Worm (Caenorhabditis elegans) whole organism, L2 larva: ENCODE results near the gene fahd-1.
A peak's percentile ranks its signal among the peaks of the same experiment; 100 is the strongest.

Experiments
- C34F6.9 ChIP-seq: fragments of 150-350 bp; optimal IDR thresholded peaks from 2 replicates; lab custom pipeline; 2014; ENCODE audit warnings: missing biosample characterization, missing genetic modification characterization
- F13H6.1 ChIP-seq: sonication (generic microtip); optimal IDR thresholded peaks from 2 replicates; lab custom pipeline; 2016; ENCODE audit warnings: missing genetic modification characterization, missing compliant biosample characterization
- R02D3.7 ChIP-seq: fragments of 150-350 bp; optimal IDR thresholded peaks from 2 replicates; lab custom pipeline; 2014; ENCODE audit warnings: missing biosample characterization, missing genetic modification characterization
- alr-1 ChIP-seq: fragments of 150-350 bp; optimal IDR thresholded peaks from 2 replicates; lab custom pipeline; 2014; ENCODE audit warnings: missing biosample characterization, missing genetic modification characterization
- aly-2 ChIP-seq: fragments of 150-350 bp; optimal IDR thresholded peaks from 2 replicates; lab custom pipeline; 2014; ENCODE audit warnings: missing biosample characterization, missing genetic modification characterization
- blmp-1 ChIP-seq: sonication (generic microtip); optimal IDR thresholded peaks from 2 replicates; lab custom pipeline; 2017; ENCODE audit warnings: missing genetic modification characterization, mild to moderate bottlenecking, missing compliant biosample characterization, antibody characterized with exemption, moderate library complexity; ENCODE audit not compliant: insufficient read depth
- ceh-16 ChIP-seq: fragments of 150-350 bp; optimal IDR thresholded peaks from 2 replicates; lab custom pipeline; 2014; ENCODE audit warnings: missing biosample characterization, missing genetic modification characterization
- ceh-82 ChIP-seq: fragments of 150-350 bp; optimal IDR thresholded peaks from 2 replicates; lab custom pipeline; 2014; ENCODE audit warnings: missing biosample characterization, missing genetic modification characterization
- crh-2 ChIP-seq: sonication (generic microtip); optimal IDR thresholded peaks from 2 replicates; lab custom pipeline; 2017; ENCODE audit warnings: missing biosample characterization, missing genetic modification characterization
- egl-27 ChIP-seq: sonication (generic microtip); optimal IDR thresholded peaks from 3 replicates; lab custom pipeline; 2017; ENCODE audit warnings: missing biosample characterization, missing genetic modification reagents, missing genetic modification characterization
- elt-1 ChIP-seq: fragments of 150-350 bp; optimal IDR thresholded peaks from 2 replicates; lab custom pipeline; 2014; ENCODE audit warnings: missing biosample characterization, missing genetic modification characterization
- elt-3 ChIP-seq: sonication (generic microtip); optimal IDR thresholded peaks from 2 replicates; lab custom pipeline; 2017; ENCODE audit warnings: missing biosample characterization, missing genetic modification characterization
- fos-1 ChIP-seq: fragments of 150-350 bp; optimal IDR thresholded peaks from 2 replicates; lab custom pipeline; 2014; ENCODE audit warnings: missing biosample characterization, missing genetic modification characterization
- gmeb-1 ChIP-seq: fragments of 150-350 bp; optimal IDR thresholded peaks from 2 replicates; lab custom pipeline; 2014; ENCODE audit warnings: missing biosample characterization, missing genetic modification characterization
- lin-11 ChIP-seq: fragments of 150-350 bp; sonication (generic microtip); optimal IDR thresholded peaks from 2 replicates; lab custom pipeline; 2014; ENCODE audit warnings: missing biosample characterization, missing genetic modification characterization, inconsistent platforms, mixed read lengths
- lin-13 ChIP-seq: fragments of 150-350 bp; optimal IDR thresholded peaks from 2 replicates; lab custom pipeline; 2014; ENCODE audit warnings: missing biosample characterization, missing genetic modification reagents, missing genetic modification characterization
- lin-39 ChIP-seq: fragments of 150-350 bp; optimal IDR thresholded peaks from 2 replicates; lab custom pipeline; 2014; ENCODE audit warnings: missing biosample characterization, missing genetic modification reagents, missing genetic modification characterization
- lsy-2 ChIP-seq, 2 experiments: fragments of 150-350 bp in 1 of 2; sonication (generic microtip) in 1 of 2; optimal IDR thresholded peaks; 2 replicates each; lab custom pipeline; 2014 to 2017; ENCODE audit warnings: missing biosample characterization in 2 of 2, missing genetic modification characterization in 2 of 2
- mab-5 ChIP-seq: fragments of 150-350 bp; optimal IDR thresholded peaks from 2 replicates; lab custom pipeline; 2014; ENCODE audit warnings: missing biosample characterization, missing genetic modification characterization
- nhr-10 ChIP-seq: sonication (generic microtip); optimal IDR thresholded peaks from 2 replicates; lab custom pipeline; 2017; ENCODE audit warnings: missing biosample characterization, missing genetic modification characterization
- nhr-11 ChIP-seq: fragments of 150-350 bp; optimal IDR thresholded peaks from 2 replicates; lab custom pipeline; 2014; ENCODE audit warnings: missing biosample characterization, missing genetic modification characterization
- nhr-12 ChIP-seq: fragments of 150-350 bp; optimal IDR thresholded peaks from 2 replicates; lab custom pipeline; 2014; ENCODE audit warnings: missing biosample characterization, missing genetic modification characterization
- nhr-129 ChIP-seq: fragments of 150-350 bp; optimal IDR thresholded peaks from 2 replicates; lab custom pipeline; 2014; ENCODE audit warnings: missing biosample characterization, missing genetic modification characterization
- nhr-21 ChIP-seq: fragments of 150-350 bp; optimal IDR thresholded peaks from 2 replicates; lab custom pipeline; 2014; ENCODE audit warnings: missing biosample characterization, missing genetic modification characterization
- nhr-237 ChIP-seq: fragments of 150-350 bp; optimal IDR thresholded peaks from 2 replicates; lab custom pipeline; 2014; ENCODE audit warnings: missing biosample characterization, missing genetic modification characterization
- nhr-25 ChIP-seq: fragments of 150-350 bp; sonication (generic microtip); optimal IDR thresholded peaks from 3 replicates; lab custom pipeline; 2014; ENCODE audit warnings: missing biosample characterization, missing genetic modification characterization
- nhr-6 ChIP-seq: fragments of 150-350 bp; optimal IDR thresholded peaks from 2 replicates; lab custom pipeline; 2014; ENCODE audit warnings: missing biosample characterization, missing genetic modification characterization
- nhr-77 ChIP-seq: fragments of 150-350 bp; optimal IDR thresholded peaks from 2 replicates; lab custom pipeline; 2014; ENCODE audit warnings: missing biosample characterization, missing genetic modification characterization
- peb-1 ChIP-seq: fragments of 150-350 bp; optimal IDR thresholded peaks from 2 replicates; lab custom pipeline; 2014; ENCODE audit warnings: missing biosample characterization, missing genetic modification characterization
- skn-1 ChIP-seq: sonication (generic microtip); optimal IDR thresholded peaks from 2 replicates; lab custom pipeline; 2017; ENCODE audit warnings: missing biosample characterization, missing genetic modification characterization
- sma-3 ChIP-seq: sonication (generic microtip); optimal IDR thresholded peaks from 2 replicates; lab custom pipeline; 2016; ENCODE audit warnings: missing genetic modification reagents, missing genetic modification characterization, missing compliant biosample characterization
- snpc-4 ChIP-seq: fragments of 150-350 bp; optimal IDR thresholded peaks from 2 replicates; lab custom pipeline; 2014; ENCODE audit warnings: missing biosample characterization, missing genetic modification characterization
- unc-39 ChIP-seq: fragments of 150-350 bp; optimal IDR thresholded peaks from 2 replicates; lab custom pipeline; 2014; ENCODE audit warnings: missing biosample characterization, missing genetic modification characterization
- unc-55 ChIP-seq: fragments of 150-350 bp; sonication (generic microtip); optimal IDR thresholded peaks from 3 replicates; lab custom pipeline; 2014; ENCODE audit warnings: missing biosample characterization, missing genetic modification reagents, missing genetic modification characterization
- zag-1 ChIP-seq: fragments of 150-350 bp; optimal IDR thresholded peaks from 2 replicates; lab custom pipeline; 2014; ENCODE audit warnings: missing biosample characterization, missing genetic modification characterization
- ztf-1 ChIP-seq: fragments of 200-800 bp; sonication (Bioruptor generic); conservative IDR thresholded peaks from 2 replicates; pipeline ENCODE4 v1.3.6; 2022; ENCODE audit warnings: missing genetic modification characterization, missing compliant biosample characterization
- ztf-11 ChIP-seq: sonication (generic microtip); optimal IDR thresholded peaks from 2 replicates; lab custom pipeline; 2017; ENCODE audit warnings: missing biosample characterization, missing genetic modification characterization
- ztf-4 ChIP-seq: fragments of 150-350 bp; optimal IDR thresholded peaks from 2 replicates; lab custom pipeline; 2014; ENCODE audit warnings: missing biosample characterization, missing genetic modification characterization

Gene fahd-1

DNA sequence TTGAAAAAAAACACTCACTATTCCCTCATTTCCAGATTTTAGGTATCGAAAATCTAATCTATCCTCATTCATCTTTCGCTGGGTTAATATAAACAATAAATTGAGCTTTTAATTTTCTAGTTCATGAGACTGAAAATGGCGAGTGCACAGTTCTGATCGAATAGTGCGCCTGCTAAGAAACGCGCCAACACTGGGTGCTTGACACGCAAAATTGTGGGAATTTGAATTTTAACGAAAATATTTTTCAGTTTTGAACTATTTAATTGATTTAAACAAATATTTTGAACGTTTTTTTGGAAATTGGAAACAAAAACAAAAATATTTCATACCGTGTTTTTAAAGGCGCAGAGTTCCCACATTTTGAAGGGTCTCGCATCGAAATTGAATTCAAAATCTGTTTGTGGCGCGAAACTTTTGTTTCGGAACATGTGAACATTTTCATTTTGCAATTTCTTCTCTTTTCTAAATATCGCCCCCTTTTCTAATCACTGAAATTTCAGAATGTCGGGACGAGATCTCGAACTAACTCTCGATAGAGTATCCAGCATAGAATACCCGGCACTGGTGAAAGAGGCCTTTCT is 36.6 kb downstream of the fahd-1 start, which contains the start of the genes C29E4.13 and npp-15:
C29E4.13 (minus strand) TSS at position 169 of the 581 bp plus-strand sequence.
npp-15 (plus strand) TSS at position 495 of the 581 bp plus-strand sequence.
- no peak for TF ChIP-seq fos-1 (tag; lab: Kevin White, UChicago)
- no peak for TF ChIP-seq elt-1 (tag; lab: Kevin White, UChicago)
- TF ChIP-seq lin-13 (GFP tag; lab: Kevin White, UChicago): no peak
- TF ChIP-seq lin-11 (tag; lab: Kevin White, UChicago): no peak
- TF ChIP-seq aly-2 (tag; lab: Kevin White, UChicago): no peak
- no peak for TF ChIP-seq nhr-237 (tag; lab: Kevin White, UChicago)
- TF ChIP-seq nhr-12: no peak
- TF ChIP-seq peb-1 (tag; lab: Kevin White, UChicago): no peak
- TF ChIP-seq zag-1 (tag; lab: Kevin White, UChicago): no peak
- no peak for TF ChIP-seq ztf-11 (tag; lab: Kevin White, UChicago)
- TF ChIP-seq crh-2 (tag; lab: Kevin White, UChicago): peak; percentile 50
- TF ChIP-seq unc-55 (GFP tag; lab: Kevin White, UChicago): peak; percentile 65
- peak; percentile 78 for TF ChIP-seq gmeb-1 (tag; lab: Kevin White, UChicago)
- no peak for TF ChIP-seq egl-27
- TF ChIP-seq elt-3 (tag; lab: Kevin White, UChicago): no peak
- TF ChIP-seq lsy-2 (tag; optimal IDR thresholded peaks at IDR 0.05; lab: Kevin White, UChicago): peak; percentile 16 to 79
- TF ChIP-seq nhr-11: no peak
- peak; percentile 62 for TF ChIP-seq nhr-25 (tag; lab: Kevin White, UChicago)
- no peak for TF ChIP-seq snpc-4 (tag; lab: Kevin White, UChicago)
- no peak for TF ChIP-seq C34F6.9 (tag; lab: Kevin White, UChicago)
- no peak for TF ChIP-seq mab-5 (tag; lab: Kevin White, UChicago)
- no peak for TF ChIP-seq skn-1 (tag; lab: Kevin White, UChicago)
- TF ChIP-seq ztf-1 (GFP tag; lab: Robert Waterston, UW): no peak
- no peak for TF ChIP-seq nhr-77 (tag; lab: Kevin White, UChicago)
- no peak for TF ChIP-seq R02D3.7 (tag; lab: Kevin White, UChicago)
- TF ChIP-seq ceh-82 (tag; lab: Kevin White, UChicago): no peak
- peak; percentile 39 for TF ChIP-seq nhr-129 (tag; lab: Kevin White, UChicago)
- TF ChIP-seq, all 48 proteins: peak for 6

DNA sequence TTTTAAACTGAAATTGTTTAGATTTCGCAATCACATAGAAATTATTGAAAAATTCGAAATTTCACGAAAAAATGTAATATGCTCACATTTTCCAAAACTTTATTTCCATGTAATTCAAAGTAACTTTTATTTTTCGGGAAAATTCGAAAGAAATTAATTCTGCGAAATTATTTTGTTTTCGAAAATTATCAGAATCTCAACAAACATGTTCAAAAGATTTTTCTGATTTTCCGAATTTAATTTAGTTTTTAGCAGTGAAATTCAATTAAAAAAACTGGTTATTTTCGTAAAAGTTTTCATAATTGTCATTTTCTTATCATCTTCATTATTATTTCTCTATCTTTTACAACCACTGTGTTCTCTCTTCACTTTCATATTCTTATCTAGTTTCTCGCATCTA is 41.2 kb downstream of the fahd-1 start, which contains the start of gene ran-2:
ran-2 (plus strand) TSS at position 301 of the 400 bp plus-strand sequence.
- TF ChIP-seq nhr-237 (tag; lab: Kevin White, UChicago): no peak
- no peak for TF ChIP-seq C34F6.9 (tag; lab: Kevin White, UChicago)
- peak; percentile 6 for TF ChIP-seq blmp-1 (tag; lab: Kevin White, UChicago)
- no peak for TF ChIP-seq zag-1 (tag; lab: Kevin White, UChicago)
- TF ChIP-seq fos-1 (tag; lab: Kevin White, UChicago): peak; percentile 34
- TF ChIP-seq mab-5 (tag; lab: Kevin White, UChicago): no peak

DNA sequence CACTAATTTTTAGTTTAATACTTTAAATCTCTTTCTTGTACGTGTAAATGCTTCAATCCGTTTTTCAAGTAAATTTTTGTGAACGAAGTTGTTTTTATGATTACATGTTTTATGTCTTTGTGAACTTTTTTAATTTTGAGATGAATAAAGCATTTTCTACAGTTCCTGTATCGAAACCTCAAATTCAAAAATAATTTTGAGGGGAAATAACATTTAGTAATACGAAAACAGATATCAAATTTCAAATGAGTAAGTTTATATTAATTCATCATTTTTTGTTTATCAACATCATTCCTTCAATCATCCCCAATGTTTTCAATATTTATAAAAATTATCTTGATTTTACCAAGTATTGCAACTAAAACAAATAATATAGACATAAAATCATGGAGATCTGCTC is 45.5 kb downstream of the fahd-1 start, which contains the start of gene C29E4.10:
C29E4.10 (plus strand) TSS at position 301 of the 400 bp plus-strand sequence.
- no peak for TF ChIP-seq sma-3 (GFP tag; lab: Kevin White, UChicago)
- TF ChIP-seq egl-27: no peak
- TF ChIP-seq ztf-4 (tag; lab: Kevin White, UChicago): no peak
- no peak for TF ChIP-seq lsy-2 (tag; optimal IDR thresholded peaks at IDR 0.05; lab: Kevin White, UChicago)
- no peak for TF ChIP-seq nhr-12
- TF ChIP-seq alr-1 (tag; lab: Kevin White, UChicago): no peak
- TF ChIP-seq unc-55 (GFP tag; lab: Kevin White, UChicago): no peak
- TF ChIP-seq nhr-21 (tag; lab: Kevin White, UChicago): no peak
- no peak for TF ChIP-seq ceh-16 (tag; lab: Kevin White, UChicago)
- no peak for TF ChIP-seq F13H6.1 (tag; lab: Kevin White, UChicago)
- no peak for TF ChIP-seq nhr-77 (tag; lab: Kevin White, UChicago)
- TF ChIP-seq nhr-129 (tag; lab: Kevin White, UChicago): no peak
- TF ChIP-seq lin-39 (tag; lab: Kevin White, UChicago): no peak
- no peak for TF ChIP-seq R02D3.7 (tag; lab: Kevin White, UChicago)
- no peak for TF ChIP-seq unc-39 (tag; lab: Kevin White, UChicago)
- TF ChIP-seq nhr-6 (tag; lab: Kevin White, UChicago): no peak
- no peak for TF ChIP-seq ceh-82 (tag; lab: Kevin White, UChicago)
- no peak for TF ChIP-seq nhr-10 (tag; lab: Kevin White, UChicago)
- TF ChIP-seq C34F6.9 (tag; lab: Kevin White, UChicago): no peak
- TF ChIP-seq, all 48 proteins: peak for 0
